Worm (Caenorhabditis elegans): ENCODE measurements around the gene F46F5.5.

ce11 chrII:808457-808856 lies 4.4 kb downstream of the F46F5.5 start, which contains the start of gene F46F5.11:
- TF ChIP-seq dao-5 (tag; optimal IDR thresholded peaks at IDR 0.05) (no peak), him-1 (tag; optimal IDR thresholded peaks at IDR 0.05) (no peak)

All from whole organism, L4/young adult.